Worm (Caenorhabditis elegans) whole organism, L4/young adult: ENCODE results near the gene fbxb-71.

Source experiments
- W03F9.2 ChIP-seq: fragments of 150-350 bp; optimal IDR thresholded peaks from 2 replicates; lab custom pipeline; 2014; ENCODE audit warnings: missing biosample characterization, missing genetic modification characterization
- dao-5 ChIP-seq: sonication (generic microtip); optimal IDR thresholded peaks from 2 replicates; lab custom pipeline; 2016; ENCODE audit warnings: missing genotype, missing genetic modification characterization, moderate library complexity, missing compliant biosample characterization
- him-1 ChIP-seq: sonication (generic microtip); optimal IDR thresholded peaks from 2 replicates; lab custom pipeline; 2016; ENCODE audit warnings: missing genotype, missing genetic modification reagents, missing genetic modification characterization, missing compliant biosample characterization

Gene fbxb-71

DNA sequence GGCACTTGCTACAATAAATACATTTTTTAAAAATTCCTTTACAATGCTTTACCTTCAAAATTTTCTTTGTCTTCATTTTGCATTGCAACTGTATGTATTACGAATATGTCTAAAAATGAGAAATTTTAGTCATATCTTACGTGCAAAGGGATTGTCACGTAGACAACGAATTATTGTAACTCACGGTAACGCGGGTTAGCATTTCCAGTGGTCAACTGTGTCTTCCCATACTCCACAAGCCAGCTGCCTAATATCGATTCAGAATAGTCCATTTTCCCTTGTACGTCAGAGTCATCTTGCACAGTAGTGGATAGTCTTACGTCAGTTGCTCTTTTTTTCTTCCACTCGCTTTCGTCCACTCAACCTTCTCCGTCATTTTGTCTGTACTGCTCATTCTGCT is at the start of gene fbxb-71:
TSS of gene fbxb-71 (plus strand) at position 301 of the 400 bp plus-strand sequence.
- no peak for TF ChIP-seq W03F9.2 (tag; lab: Kevin White, UChicago)
- TF ChIP-seq dao-5 = no peak
- no peak for TF ChIP-seq him-1

DNA sequence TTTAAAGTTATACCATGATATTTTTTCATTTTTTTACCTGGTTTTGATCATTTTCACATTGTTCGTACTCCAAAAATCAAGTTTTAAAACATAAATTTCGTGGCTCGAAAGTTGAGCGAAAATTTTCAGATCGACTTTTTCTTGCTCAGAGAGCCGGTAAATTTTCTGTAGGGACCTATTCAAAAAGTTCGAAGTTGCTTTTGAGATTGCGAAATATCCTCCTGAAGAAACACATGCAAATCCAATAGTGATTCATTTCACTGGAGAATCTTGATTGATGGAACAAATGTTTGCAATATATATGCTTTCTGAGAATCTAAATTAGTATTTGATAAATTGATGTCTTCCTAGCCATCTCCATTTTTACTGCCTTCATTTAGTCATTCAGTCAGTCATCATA is 46.0 kb upstream of the fbxb-71 start:
- no peak for TF ChIP-seq him-1
- TF ChIP-seq dao-5 = no peak
- TF ChIP-seq W03F9.2 (tag; lab: Kevin White, UChicago) = no peak

DNA sequence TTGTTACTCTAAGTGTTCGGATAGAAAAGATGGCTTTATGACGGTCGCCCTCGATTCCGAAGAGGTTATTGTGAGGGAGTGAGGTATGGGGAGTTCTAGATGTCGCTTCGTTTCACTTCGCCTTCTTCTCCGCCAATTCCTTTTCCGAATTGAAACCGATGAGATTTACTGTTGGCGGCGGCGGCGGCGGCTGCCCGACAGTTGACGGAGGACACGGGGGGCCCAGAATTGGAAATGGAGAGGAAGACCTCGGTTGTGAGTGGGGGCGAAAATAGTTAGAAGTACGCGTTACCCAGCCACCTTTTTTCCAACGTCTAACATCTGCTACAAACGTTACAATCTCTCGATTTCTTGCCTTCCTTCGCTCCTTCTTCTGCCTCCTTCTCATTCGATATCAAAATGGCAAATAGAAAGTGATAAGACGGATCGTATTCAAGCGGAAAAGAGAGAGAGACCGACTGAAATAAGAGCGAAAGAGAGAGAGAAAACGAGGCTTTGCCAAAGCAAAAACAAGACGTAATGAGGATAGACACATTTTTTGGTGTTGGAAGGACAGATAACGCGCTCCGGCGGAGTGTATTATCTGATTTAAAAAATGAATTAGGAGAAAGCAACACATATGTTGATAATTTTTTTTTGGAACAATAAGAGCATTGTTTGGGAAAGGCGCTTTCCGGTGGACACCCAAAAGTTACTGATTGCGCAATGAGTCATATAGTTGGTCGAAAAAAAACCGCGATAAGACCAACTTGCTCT is 44.5 kb upstream of the fbxb-71 start:
- no peak for TF ChIP-seq dao-5
- no peak for TF ChIP-seq W03F9.2 (tag; lab: Kevin White, UChicago)
- no peak for TF ChIP-seq him-1

- TF ChIP-seq W03F9.2 (tag; lab: Kevin White, UChicago) = no peak
- no peak for TF ChIP-seq dao-5
- no peak for TF ChIP-seq him-1
Measured at ce11 chrX:3220267-3220666, 42.4 kb upstream of the fbxb-71 start, which contains the start of gene rgl-1. Gene rgl-1 (minus strand): TSS chrX:3220367.

DNA sequence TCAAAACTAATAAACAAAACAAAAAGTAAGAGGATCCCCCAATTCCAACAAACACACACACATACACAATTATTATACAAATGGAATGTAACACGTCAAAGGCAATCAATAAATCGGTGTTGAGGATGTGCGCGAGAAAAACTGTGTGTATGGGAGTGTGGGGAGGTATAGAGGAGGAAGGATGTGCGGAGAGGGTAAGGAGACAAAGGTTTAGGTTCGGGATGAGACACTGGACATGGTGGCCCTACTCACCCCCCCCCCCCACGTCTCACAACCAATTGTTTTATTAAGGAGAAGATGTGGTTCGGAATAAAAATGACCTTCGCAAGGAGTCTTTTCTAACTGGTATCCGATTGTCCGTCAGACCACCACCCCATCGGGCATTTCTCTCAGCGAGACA is 39.6 kb upstream of the fbxb-71 start:
- TF ChIP-seq him-1 (no peak), W03F9.2 (tag; lab: Kevin White, UChicago) (no peak), dao-5 (no peak)

- no peak for TF ChIP-seq him-1
- TF ChIP-seq dao-5 = no peak
- TF ChIP-seq W03F9.2 (tag; lab: Kevin White, UChicago) = no peak
Measured at ce11 chrX:3226348-3227229, 36.1 kb upstream of the fbxb-71 start.

DNA sequence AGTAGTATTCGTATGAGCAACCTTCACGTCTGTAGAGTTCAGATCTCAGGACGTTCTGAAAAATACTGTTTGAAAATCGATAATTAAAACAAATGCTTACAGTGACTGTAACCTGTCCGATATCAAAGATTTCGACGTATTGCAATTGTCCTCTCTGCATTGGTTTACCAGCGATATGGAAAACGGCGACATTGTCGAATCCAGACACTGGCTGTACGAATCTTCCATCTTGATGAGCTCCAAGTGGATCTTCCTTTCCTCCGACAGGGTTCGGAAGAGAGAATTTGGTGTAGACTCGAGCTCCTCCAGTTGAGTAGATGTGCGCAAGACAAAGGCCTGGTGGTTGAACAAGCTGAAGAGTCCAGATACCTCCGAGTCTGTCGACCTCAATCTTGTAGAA is 34.0 kb upstream of the fbxb-71 start:
- TF ChIP-seq dao-5 (no peak), him-1 (no peak), W03F9.2 (tag; lab: Kevin White, UChicago) (no peak)

- TF ChIP-seq him-1 (no peak), W03F9.2 (tag; lab: Kevin White, UChicago) (no peak), dao-5 (no peak)
Measured at ce11 chrX:3230575-3230974, 32.1 kb upstream of the fbxb-71 start.

ce11 chrX:3235358-3235816 is 27.3 kb upstream of the fbxb-71 start, which contains the start of gene F28B4.3:
Gene F28B4.3 (minus strand): TSS chrX:3235408.
- no peak for TF ChIP-seq W03F9.2 (tag; lab: Kevin White, UChicago)
- TF ChIP-seq dao-5 = no peak
- no peak for TF ChIP-seq him-1

ce11 chrX:3243614-3244013 is 19.1 kb upstream of the fbxb-71 start, which contains the start of gene irg-7:
Gene irg-7 (minus strand): TSS chrX:3243636.
- no peak for TF ChIP-seq W03F9.2 (tag; lab: Kevin White, UChicago)

DNA sequence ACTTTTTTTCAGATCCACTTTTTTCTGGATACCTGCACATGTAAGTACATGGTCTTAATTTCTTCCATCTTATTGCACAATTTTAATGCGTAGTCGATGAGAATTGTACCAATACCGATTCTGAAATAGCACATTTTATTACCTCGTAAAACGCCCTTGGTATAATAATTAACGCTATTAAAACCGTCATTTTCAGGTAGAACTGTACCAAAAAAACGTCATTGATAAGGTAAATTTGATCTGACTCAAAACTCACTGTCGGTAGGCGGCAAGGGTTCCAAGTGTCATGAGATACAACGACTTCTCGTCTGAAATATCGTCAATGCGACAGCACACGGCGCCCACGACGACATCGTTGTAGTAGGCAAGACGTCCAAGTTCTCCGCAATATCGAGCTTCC is 18.3 kb upstream of the fbxb-71 start:
- no peak for TF ChIP-seq W03F9.2 (tag; lab: Kevin White, UChicago)
- no peak for TF ChIP-seq dao-5
- no peak for TF ChIP-seq him-1

DNA sequence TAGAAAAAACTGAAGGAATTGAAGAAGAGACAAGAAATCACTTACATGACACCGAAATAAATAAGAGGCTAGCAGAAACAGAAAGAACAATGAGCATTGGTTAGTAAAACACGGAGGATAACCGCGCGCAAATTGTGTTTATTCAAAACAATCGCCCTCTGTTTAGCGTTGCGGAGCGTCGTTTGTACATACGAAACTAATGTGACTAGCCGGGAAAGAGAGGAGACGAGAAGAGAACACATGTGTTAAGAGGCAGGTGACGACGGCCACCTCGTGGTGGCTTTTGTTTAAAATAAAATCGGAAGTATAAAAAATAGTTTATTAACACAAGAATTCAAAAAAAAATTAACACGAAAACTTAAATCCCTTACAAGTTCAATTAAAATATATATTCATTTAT is 16.9 kb upstream of the fbxb-71 start, which contains the start of gene F40F4.7:
TSS of gene F40F4.7 (minus strand) at position 122 of the 400 bp plus-strand sequence.
- no peak for TF ChIP-seq W03F9.2 (tag; lab: Kevin White, UChicago)
- no peak for TF ChIP-seq him-1
- TF ChIP-seq dao-5 = no peak

DNA sequence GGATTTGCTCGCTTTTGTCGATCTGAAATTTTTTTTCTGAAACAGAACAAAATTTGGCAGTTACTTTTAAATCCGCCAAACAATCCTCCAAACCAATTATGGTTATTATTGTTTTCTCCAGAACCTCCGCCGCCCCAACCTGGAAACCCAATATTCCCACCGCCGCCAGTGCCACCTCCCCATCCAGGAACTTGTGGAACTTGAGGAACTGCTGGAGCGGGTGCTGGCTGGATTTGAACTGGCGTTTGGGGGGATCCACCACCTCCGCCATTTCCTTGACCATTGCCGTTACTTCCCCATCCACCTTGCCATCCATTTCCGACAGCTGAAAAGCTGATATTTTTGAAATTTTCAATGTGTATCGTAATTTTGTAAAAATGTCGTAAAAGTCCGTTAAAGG is 14.9 kb upstream of the fbxb-71 start:
- no peak for TF ChIP-seq dao-5
- TF ChIP-seq him-1 = no peak
- no peak for TF ChIP-seq W03F9.2 (tag; lab: Kevin White, UChicago)

- TF ChIP-seq W03F9.2 (tag; lab: Kevin White, UChicago) = no peak
Measured at ce11 chrX:3250481-3251091, 12.1 kb upstream of the fbxb-71 start, which contains the start of gene pqn-37. Gene pqn-37 (minus strand): TSS chrX:3250531.
